Fruit fly (Drosophila melanogaster): ENCODE data around the gene Pkd2.

Gene Pkd2

dm6 chr2L:12445743-12446142 lies 47.7 kb downstream of the Pkd2 start, which contains the start of gene Oatp33Ea:
TSS of gene Oatp33Ea (minus strand) at chr2L:12445924.
- no peak for TF ChIP-seq CG8478 (optimal IDR thresholded peaks at IDR 0.05)
- no peak for TF ChIP-seq CTCF (optimal IDR thresholded peaks at IDR 0.05)

DNA sequence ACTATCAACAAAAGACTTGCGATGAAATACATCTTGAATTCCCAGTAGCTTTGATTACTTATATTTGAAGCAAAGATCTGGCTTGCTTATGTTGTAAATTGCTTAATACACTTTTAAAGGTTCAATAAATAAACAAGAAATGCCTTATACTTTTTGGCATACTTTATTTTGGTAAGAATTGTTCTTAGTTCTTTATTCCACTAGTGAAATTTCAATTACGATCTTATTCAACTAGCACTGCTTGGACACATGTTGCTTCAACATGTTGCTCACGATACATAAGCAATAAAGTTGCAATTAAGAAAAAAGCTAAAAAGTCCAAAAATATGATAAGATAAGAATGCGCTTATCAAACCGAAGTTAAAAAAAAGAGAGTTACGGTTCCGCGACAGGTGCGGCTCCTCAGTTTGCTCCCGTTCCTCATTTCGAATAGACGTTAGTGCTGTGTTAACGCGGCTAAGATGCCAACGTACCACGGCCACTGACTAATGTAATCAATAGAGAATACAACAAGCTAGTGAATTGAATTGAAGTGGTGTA lies 50.1 kb downstream of the Pkd2 start, which contains the start of the genes CG5421 and Oatp33Eb:
CG5421 (minus strand) TSS at position 51 of the 540 bp plus-strand sequence.
Oatp33Eb (plus strand) TSS at position 403 of the 540 bp plus-strand sequence.
- TF ChIP-seq CTCF (optimal IDR thresholded peaks at IDR 0.05) (no peak), CG8478 (optimal IDR thresholded peaks at IDR 0.05) (no peak)

Measured in S2 (cell line).